Worm (Caenorhabditis elegans) whole organism, late embryonic: ENCODE measurements around the gene C34F6.9.

ENCODE experiments used
- C38D4.7 ChIP-seq: fragments of 200-800 bp; sonication (Bioruptor generic); optimal IDR thresholded peaks from 2 replicates; lab custom pipeline; 2018; ENCODE audit warnings: mild to moderate bottlenecking, missing genetic modification characterization, moderate library complexity, missing compliant biosample characterization
- F13H6.1 ChIP-seq: sonication (generic microtip); optimal IDR thresholded peaks from 2 replicates; lab custom pipeline; 2016; ENCODE audit warnings: missing genetic modification characterization, missing compliant biosample characterization
- ahr-1 ChIP-seq: sonication (generic microtip); optimal IDR thresholded peaks from 2 replicates; lab custom pipeline; 2016; ENCODE audit warnings: missing genetic modification characterization, missing compliant biosample characterization
- ceh-19 ChIP-seq: fragments of 200-800 bp; sonication (Bioruptor generic); optimal IDR thresholded peaks from 2 replicates; lab custom pipeline; 2018; ENCODE audit warnings: mild to moderate bottlenecking, missing genetic modification characterization, missing compliant biosample characterization
- ceh-22 ChIP-seq: sonication (generic microtip); optimal IDR thresholded peaks from 2 replicates; lab custom pipeline; 2017; ENCODE audit warnings: missing biosample characterization, missing genetic modification characterization
- ceh-24 ChIP-seq: sonication (generic microtip); optimal IDR thresholded peaks from 2 replicates; lab custom pipeline; 2016; ENCODE audit warnings: mild to moderate bottlenecking, missing genetic modification characterization, missing compliant biosample characterization
- ceh-31 ChIP-seq: sonication (generic microtip); optimal IDR thresholded peaks from 2 replicates; lab custom pipeline; 2016; ENCODE audit warnings: missing genetic modification characterization, missing compliant biosample characterization
- elt-2 ChIP-seq: sonication (generic microtip); optimal IDR thresholded peaks from 2 replicates; lab custom pipeline; 2016; ENCODE audit warnings: missing genetic modification reagents, missing genetic modification characterization, missing compliant biosample characterization
- elt-4 ChIP-seq: sonication (generic microtip); optimal IDR thresholded peaks from 2 replicates; lab custom pipeline; 2016; ENCODE audit warnings: missing genetic modification characterization, missing compliant biosample characterization
- ets-4 ChIP-seq: sonication (generic microtip); optimal IDR thresholded peaks from 2 replicates; lab custom pipeline; 2016; ENCODE audit warnings: missing genetic modification characterization, missing compliant biosample characterization
- eyg-1 ChIP-seq: sonication (generic microtip); optimal IDR thresholded peaks from 2 replicates; lab custom pipeline; 2016; ENCODE audit warnings: missing genotype, missing genetic modification characterization, missing compliant biosample characterization
- fkh-10 ChIP-seq: fragments of 150-350 bp; optimal IDR thresholded peaks from 2 replicates; lab custom pipeline; 2014; ENCODE audit warnings: missing biosample characterization, missing genetic modification reagents, missing genetic modification characterization
- gmeb-2 ChIP-seq: sonication (generic microtip); optimal IDR thresholded peaks from 2 replicates; lab custom pipeline; 2016; ENCODE audit warnings: missing genetic modification characterization, inconsistent platforms, missing compliant biosample characterization
- hlh-30 ChIP-seq: sonication (generic microtip); optimal IDR thresholded peaks from 2 replicates; lab custom pipeline; 2017; ENCODE audit warnings: antibody characterized with exemption, missing genetic modification characterization, missing compliant biosample characterization; ENCODE audit not compliant: insufficient read depth
- hlh-6 ChIP-seq: sonication (generic microtip); optimal IDR thresholded peaks from 2 replicates; lab custom pipeline; 2016; ENCODE audit warnings: missing genotype, missing genetic modification characterization, missing compliant biosample characterization
- hlh-8 ChIP-seq: sonication (generic microtip); optimal IDR thresholded peaks from 2 replicates; lab custom pipeline; 2016; ENCODE audit warnings: missing genotype, missing genetic modification characterization, missing compliant biosample characterization
- mec-3 ChIP-seq: sonication (generic microtip); optimal IDR thresholded peaks from 2 replicates; lab custom pipeline; 2016; ENCODE audit warnings: borderline replicate concordance, missing genetic modification characterization, missing compliant biosample characterization
- nfya-1 ChIP-seq: sonication (generic microtip); optimal IDR thresholded peaks from 2 replicates; lab custom pipeline; 2017; ENCODE audit warnings: missing genetic modification characterization, mild to moderate bottlenecking, missing compliant biosample characterization, antibody characterized with exemption, moderate library complexity
- nhr-11 ChIP-seq: fragments of 150-350 bp; optimal IDR thresholded peaks from 2 replicates; lab custom pipeline; 2014; ENCODE audit warnings: missing biosample characterization, missing genetic modification characterization
- nhr-232 ChIP-seq: sonication (generic microtip); optimal IDR thresholded peaks from 2 replicates; lab custom pipeline; 2016; ENCODE audit warnings: missing genetic modification characterization, missing compliant biosample characterization
- pag-3 ChIP-seq: sonication (generic microtip); optimal IDR thresholded peaks from 2 replicates; lab custom pipeline; 2016; ENCODE audit warnings: missing compliant biosample characterization, missing genetic modification characterization, borderline replicate concordance
- pax-1 ChIP-seq: fragments of 150-350 bp; optimal IDR thresholded peaks from 2 replicates; lab custom pipeline; 2014; ENCODE audit warnings: missing biosample characterization, missing genetic modification characterization
- pqm-1 ChIP-seq: sonication (generic microtip); optimal IDR thresholded peaks from 2 replicates; lab custom pipeline; 2016; ENCODE audit warnings: missing genetic modification characterization, missing compliant biosample characterization
- sdc-2 ChIP-seq: sonication (generic microtip); optimal IDR thresholded peaks from 2 replicates; lab custom pipeline; 2016; ENCODE audit warnings: missing genotype, missing genetic modification characterization, missing compliant biosample characterization
- sox-2 ChIP-seq: fragments of 200-800 bp; sonication (Bioruptor generic); IDR thresholded peaks from 2 replicates; pipeline ENCODE4 v1.3.6; 2022; ENCODE audit warnings: missing genetic modification reagents, missing genetic modification characterization, missing compliant biosample characterization
- syd-9 ChIP-seq: sonication (generic microtip); optimal IDR thresholded peaks from 2 replicates; lab custom pipeline; 2016; ENCODE audit warnings: mild to moderate bottlenecking, missing genetic modification characterization, moderate library complexity, missing compliant biosample characterization
- tbx-2 ChIP-seq: sonication (generic microtip); optimal IDR thresholded peaks from 2 replicates; lab custom pipeline; 2016; ENCODE audit warnings: missing genetic modification characterization, missing compliant biosample characterization
- ttx-3 ChIP-seq: sonication (generic microtip); optimal IDR thresholded peaks from 2 replicates; lab custom pipeline; 2016; ENCODE audit warnings: missing genetic modification reagents, missing genetic modification characterization, missing compliant biosample characterization
- unc-42 ChIP-seq: sonication (generic microtip); optimal IDR thresholded peaks from 2 replicates; lab custom pipeline; 2016; ENCODE audit warnings: missing genotype, missing genetic modification characterization, missing compliant biosample characterization
- unc-55 ChIP-seq: sonication (generic microtip); optimal IDR thresholded peaks from 2 replicates; lab custom pipeline; 2017; ENCODE audit warnings: missing biosample characterization, missing genetic modification reagents, missing genetic modification characterization

Gene C34F6.9

DNA sequence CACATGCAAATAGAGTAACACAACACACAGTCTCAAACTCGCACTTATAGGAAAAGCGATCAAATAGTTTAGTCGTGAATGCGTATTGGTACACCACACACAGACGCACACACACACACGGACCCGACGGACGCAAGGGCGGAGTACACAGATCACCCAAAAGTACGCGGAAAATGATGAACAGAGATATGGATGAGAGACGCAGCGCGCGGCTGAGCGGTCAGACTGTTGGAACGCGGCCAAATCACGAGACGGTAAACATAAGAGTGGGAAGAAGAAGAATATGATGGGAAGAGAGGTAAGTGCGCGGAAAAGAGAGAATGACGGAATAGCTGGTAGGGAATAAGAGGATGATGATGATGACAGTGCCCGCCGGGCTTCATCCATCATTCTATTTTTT is 25.6 kb upstream of the C34F6.9 start (continued):
- TF ChIP-seq hlh-6 (tag; lab: Kevin White, UChicago) (peak; percentile 75), hlh-30 (tag; lab: Kevin White, UChicago) (peak; percentile 92), ceh-24 (no peak), mec-3 (no peak), tbx-2 (peak; percentile 47), sdc-2 (tag; lab: Kevin White, UChicago) (peak; percentile 58), ets-4 (no peak), F13H6.1 (tag; lab: Kevin White, UChicago) (no peak)

ce11 chrX:11245056-11245455 is 22.6 kb upstream of the C34F6.9 start:
- TF ChIP-seq hlh-8 (tag; lab: Kevin White, UChicago), result no peak
- TF ChIP-seq ceh-19 (GFP tag; lab: Kevin White, UChicago), result no peak
- no peak for TF ChIP-seq fkh-10 (GFP tag; lab: Kevin White, UChicago)
- peak; percentile 76 for TF ChIP-seq unc-42 (tag; lab: Kevin White, UChicago)
- TF ChIP-seq, all 69 proteins: peak for 1

DNA sequence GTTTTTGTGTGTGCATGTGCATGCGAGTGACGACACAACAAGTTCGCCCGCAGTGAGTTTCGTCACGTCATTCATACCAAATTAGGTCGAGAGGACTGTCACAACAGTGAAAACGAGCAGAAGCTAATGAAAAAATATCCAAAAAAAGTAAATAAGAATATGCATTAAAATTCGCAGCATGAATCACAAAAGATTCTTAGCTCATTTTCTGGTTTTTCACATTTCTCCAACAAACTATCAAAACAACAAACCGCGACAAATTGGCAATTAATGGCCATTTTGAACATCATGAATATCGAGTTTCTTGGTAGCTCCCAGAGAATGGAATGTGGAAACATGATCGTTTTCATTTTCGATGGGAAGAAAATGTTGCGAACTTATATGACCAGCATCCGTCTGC is 21.2 kb upstream of the C34F6.9 start:
- no peak for TF ChIP-seq F13H6.1 (tag; lab: Kevin White, UChicago)
- TF ChIP-seq, all 69 proteins: peak for 0

- TF ChIP-seq pqm-1 (tag; lab: Kevin White, UChicago) (no peak), tbx-2 (no peak)
These were observed 19.0 kb upstream of the C34F6.9 start for ce11 chrX:11241479-11241878.

DNA sequence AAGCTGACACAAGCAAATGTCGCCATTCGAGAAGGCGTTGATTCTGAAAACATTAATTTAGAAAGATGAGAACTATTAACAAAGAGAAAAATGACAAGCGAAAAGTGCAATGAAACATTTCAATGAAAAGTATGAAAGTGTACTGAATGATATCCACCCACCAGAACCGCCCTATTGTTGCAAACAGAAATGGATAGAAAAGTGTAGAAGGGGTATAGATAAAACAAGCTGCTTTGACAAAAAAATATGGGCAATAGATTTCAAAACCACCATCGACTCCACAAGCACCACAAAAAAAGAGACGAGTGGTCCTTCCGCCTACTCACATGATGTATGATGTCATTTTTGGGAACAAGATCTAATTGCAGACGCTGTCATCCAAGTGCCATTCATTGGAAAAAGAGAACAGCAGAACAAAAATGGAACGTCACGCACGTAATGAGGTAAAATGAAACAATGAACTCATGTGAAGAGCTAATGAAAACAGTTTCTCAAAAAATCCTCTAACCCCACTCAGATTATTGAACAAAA is 18.2 kb upstream of the C34F6.9 start, which contains the start of gene C34F6.10:
C34F6.10 (minus strand) TSS at position 51 of the 531 bp plus-strand sequence.
- TF ChIP-seq pag-3 (tag; lab: Kevin White, UChicago) (no peak), mec-3 (no peak), ahr-1 (tag; lab: Kevin White, UChicago) (no peak), syd-9 (tag; lab: Kevin White, UChicago) (no peak), F13H6.1 (tag; lab: Kevin White, UChicago) (no peak), elt-2 (tag; lab: Kevin White, UChicago) (no peak), ttx-3 (no peak), ceh-22 (no peak), pax-1 (tag; lab: Kevin White, UChicago) (no peak), eyg-1 (tag; lab: Kevin White, UChicago) (no peak), elt-4 (no peak), pqm-1 (tag; lab: Kevin White, UChicago) (no peak), unc-55 (GFP tag; lab: Kevin White, UChicago) (no peak), nhr-232 (tag; lab: Kevin White, UChicago) (no peak), sox-2 (GFP tag; lab: Robert Waterston, UW) (no peak), C38D4.7 (GFP tag; lab: Kevin White, UChicago) (no peak)

DNA sequence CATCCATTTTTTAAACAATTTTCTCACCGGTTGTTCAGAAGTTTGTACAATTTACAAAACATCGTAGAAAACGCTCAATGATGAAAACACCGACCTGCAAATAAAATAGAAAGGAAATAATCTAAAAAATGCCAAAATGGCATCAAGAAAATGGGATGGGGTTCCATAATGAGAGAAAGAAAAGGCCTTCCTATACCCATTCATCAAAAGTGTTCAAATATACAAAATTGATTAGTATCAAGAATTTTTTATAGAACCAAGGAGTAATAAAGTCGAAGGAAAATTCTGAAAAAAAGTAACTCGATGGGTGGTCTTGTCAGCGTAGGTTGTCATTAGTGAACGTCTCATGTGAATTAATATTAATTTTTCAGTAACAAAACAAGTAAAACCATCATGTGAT is 4.1 kb upstream of the C34F6.9 start, which contains the start of gene C34F6.12:
C34F6.12 (minus strand) TSS at position 101 of the 400 bp plus-strand sequence.
- TF ChIP-seq fkh-10 (GFP tag; lab: Kevin White, UChicago) (no peak), gmeb-2 (tag; lab: Kevin White, UChicago) (no peak), syd-9 (tag; lab: Kevin White, UChicago) (no peak), nhr-11 (tag; lab: Kevin White, UChicago) (no peak)

ce11 chrX:11215420-11216050 is 6.9 kb downstream of the C34F6.9 start, which contains the start of the genes C34F6.7 and idh-2:
Gene C34F6.7, minus strand, starts transcription at chrX:11215470.
Gene idh-2, plus strand, starts transcription at chrX:11216000.
- TF ChIP-seq elt-2 (tag; lab: Kevin White, UChicago) (peak; percentile 68), ceh-31 (tag; lab: Kevin White, UChicago) (no peak), nfya-1 (tag; lab: Kevin White, UChicago) (peak; percentile 29)
